Fruit fly (Drosophila melanogaster) whole organism, pupa: Measurements from ENCODE around the gene Burs.

Experiments used
- CG32121 ChIP-seq: fragments of 200-800 bp; sonication (Bioruptor generic); IDR thresholded peaks from 2 replicates; pipeline ENCODE4 v1.3.6; 2022; ENCODE audit warnings: missing biosample characterization, missing genetic modification characterization
- CG9948 ChIP-seq: fragments of 200-800 bp; sonication (Bioruptor generic); optimal IDR thresholded peaks from 2 replicates; lab custom pipeline; 2018; ENCODE audit warnings: missing biosample characterization, mild to moderate bottlenecking, missing genetic modification characterization, moderate library complexity
- fd96Ca ChIP-seq: fragments of 200-800 bp; sonication (Bioruptor generic); IDR thresholded peaks from 3 replicates; pipeline ENCODE4 v1.3.6; 2022; ENCODE audit warnings: missing biosample characterization, missing genetic modification characterization

DNA sequence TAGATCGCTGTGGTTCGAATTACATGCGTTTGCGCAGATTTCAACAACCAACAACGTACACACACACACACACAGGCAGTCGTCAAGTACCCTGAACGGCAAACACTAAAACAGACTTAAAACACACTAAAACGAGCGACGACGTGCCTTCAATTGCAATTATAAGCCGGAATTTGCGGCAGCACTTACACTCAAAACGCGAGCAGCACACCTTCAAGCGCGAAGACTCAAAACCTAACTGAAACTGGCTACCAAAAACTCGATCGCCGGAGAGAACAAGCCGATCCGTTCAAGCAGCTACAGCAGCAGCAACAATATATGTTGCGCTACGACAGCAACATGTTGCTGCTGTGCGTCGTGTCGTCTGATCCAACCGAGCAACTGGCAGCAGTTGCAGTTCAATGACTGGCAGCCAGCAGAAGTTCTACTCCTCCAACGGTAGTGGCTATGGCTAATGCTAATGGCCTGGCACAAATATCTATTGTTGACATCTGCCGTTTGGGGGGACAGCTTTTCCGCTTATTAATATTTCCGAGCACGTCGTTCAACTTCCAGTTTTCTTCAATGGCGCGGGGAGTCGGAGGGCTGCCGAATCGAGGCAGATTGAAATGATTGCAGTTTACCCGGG is 13.1 kb downstream of the Burs start, which contains the start of gene tsl:
- TF ChIP-seq CG32121 (GFP tag; lab: Robert Waterston, UW) (no peak), CG9948 (tag; lab: Kevin White, UChicago) (no peak), fd96Ca (no peak)
